Worm (Caenorhabditis elegans): ENCODE data around the gene tufm-1.

The tufm-1 gene

ce11 chrIII:2785840-2786239 is 28.9 kb downstream of the tufm-1 start, which contains the start of gene Y71H2AM.20 (continued):
- TF ChIP-seq nhr-19 (GFP tag; conservative IDR thresholded peaks at IDR 0.05), result peak; percentile 93
- peak; percentile 92 for TF ChIP-seq tbx-2 (tag; optimal IDR thresholded peaks at IDR 0.05)
- TF ChIP-seq efl-3 (GFP tag; optimal IDR thresholded peaks at IDR 0.05), result no peak
- peak in 1 of 2 experiments; percentile 93 for TF ChIP-seq mdl-1 (tag; optimal IDR thresholded peaks at IDR 0.05)
- peak; percentile 42 for TF ChIP-seq elt-2 (tag; optimal IDR thresholded peaks at IDR 0.05)
- peak; percentile 94 for TF ChIP-seq fos-1 (tag; optimal IDR thresholded peaks at IDR 0.05)
- peak; percentile 90 for TF ChIP-seq snpc-4 (tag; optimal IDR thresholded peaks at IDR 0.05)
- peak; percentile 97 for TF ChIP-seq lin-14 (GFP tag; optimal IDR thresholded peaks at IDR 0.05)
- no peak for TF ChIP-seq alr-1 (tag; optimal IDR thresholded peaks at IDR 0.05; ENCODE audit: borderline replicate concordance)
- peak; percentile 88 for TF ChIP-seq jun-1 (tag; optimal IDR thresholded peaks at IDR 0.05)
- TF ChIP-seq skn-1 (tag; optimal IDR thresholded peaks at IDR 0.05), result peak; percentile 93
- peak; percentile 86 for TF ChIP-seq ceh-8 (GFP tag; optimal IDR thresholded peaks at IDR 0.05)
- no peak for TF ChIP-seq ets-5 (GFP tag; IDR thresholded peaks at IDR 0.05)
- peak; percentile 89 to 92 (median 90) for TF ChIP-seq dpl-1 (GFP tag; optimal IDR thresholded peaks at IDR 0.05)
- peak; percentile 92 to 95 for TF ChIP-seq lin-35 (GFP tag; optimal IDR thresholded peaks at IDR 0.05)
- TF ChIP-seq mef-2 (tag; optimal IDR thresholded peaks at IDR 0.05), result peak; percentile 79
- peak; percentile 98 for TF ChIP-seq nhr-71 (tag; optimal IDR thresholded peaks at IDR 0.05)
- TF ChIP-seq sptf-1 (tag; optimal IDR thresholded peaks at IDR 0.05), result no peak
- peak; percentile 93 for TF ChIP-seq isw-1 (GFP tag; IDR thresholded peaks at IDR 0.05)
- TF ChIP-seq nhr-12 (tag; optimal IDR thresholded peaks at IDR 0.05), result no peak
- peak; percentile 95 for TF ChIP-seq rnt-1 (tag; optimal IDR thresholded peaks at IDR 0.05)
- TF ChIP-seq unc-130 (tag; optimal IDR thresholded peaks at IDR 0.05), result peak; percentile 100
- TF ChIP-seq C34B4.2 (tag; optimal IDR thresholded peaks at IDR 0.05), result no peak
- TF ChIP-seq aha-1 (tag; optimal IDR thresholded peaks at IDR 0.05), result peak; percentile 51
- TF ChIP-seq lin-13 (GFP tag; optimal IDR thresholded peaks at IDR 0.05), result peak; percentile 97
- TF ChIP-seq efl-1 (optimal IDR thresholded peaks at IDR 0.05), result peak; percentile 92 to 95
- TF ChIP-seq efl-1 (GFP tag; optimal IDR thresholded peaks at IDR 0.05 in 1 of 2), result peak; percentile 87 to 98
- peak in 1 of 2 experiments; percentile 74 for TF ChIP-seq egl-27 (tag; optimal IDR thresholded peaks at IDR 0.05)
- TF ChIP-seq C04F5.9 (tag; optimal IDR thresholded peaks at IDR 0.05), result peak; percentile 82
- no peak for TF ChIP-seq tlp-1 (tag; optimal IDR thresholded peaks at IDR 0.05)
- peak in 1 of 2 experiments; percentile 81 for TF ChIP-seq ztf-11 (tag; optimal IDR thresholded peaks at IDR 0.05)
- peak; percentile 56 for TF ChIP-seq pag-3 (tag; optimal IDR thresholded peaks at IDR 0.05; ENCODE audit: borderline replicate concordance, insufficient read depth)
- peak; percentile 61 for TF ChIP-seq lin-39 (tag; optimal IDR thresholded peaks at IDR 0.05)
- peak; percentile 99 for TF ChIP-seq C16A3.4 (tag; optimal IDR thresholded peaks at IDR 0.05)
- TF ChIP-seq hlh-4 (tag; optimal IDR thresholded peaks at IDR 0.05), result no peak

ce11 chrIII:2781833-2782232 is 32.9 kb downstream of the tufm-1 start:
- TF ChIP-seq tlp-1 (tag; optimal IDR thresholded peaks at IDR 0.05), result no peak
- TF ChIP-seq sptf-1 (tag; optimal IDR thresholded peaks at IDR 0.05), result no peak
- no peak for TF ChIP-seq unc-98 (GFP tag; IDR thresholded peaks at IDR 0.05)
- no peak for TF ChIP-seq ces-1 (GFP tag; optimal IDR thresholded peaks at IDR 0.05)
- no peak for TF ChIP-seq C04F5.9 (tag; optimal IDR thresholded peaks at IDR 0.05)
- TF ChIP-seq zag-1 (tag; optimal IDR thresholded peaks at IDR 0.05), result no peak
- no peak for TF ChIP-seq isw-1 (GFP tag; IDR thresholded peaks at IDR 0.05)
- TF ChIP-seq hlh-17 (GFP tag; optimal IDR thresholded peaks at IDR 0.05; ENCODE audit: borderline replicate concordance), result no peak

DNA sequence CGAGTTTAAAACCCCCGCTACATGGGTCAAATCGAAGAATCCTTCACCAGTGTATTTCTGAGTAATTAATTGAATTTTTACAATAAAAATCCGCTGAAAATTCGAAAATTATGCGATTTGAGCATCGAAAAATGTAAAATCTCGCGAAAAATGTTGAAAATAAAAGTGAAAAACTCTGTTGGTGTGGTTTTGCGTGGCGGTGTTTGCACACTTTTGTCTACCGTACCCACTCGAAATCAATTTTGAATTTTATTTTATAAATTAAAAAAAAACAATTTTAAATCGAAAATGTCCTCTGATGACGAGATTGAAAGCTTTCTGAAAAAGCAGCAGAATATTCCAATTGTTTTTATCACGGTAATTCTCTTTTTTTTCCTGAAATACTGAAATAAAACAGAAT is 34.0 kb downstream of the tufm-1 start, which contains the start of gene Y71H2AM.6:
Gene Y71H2AM.6 (plus strand): TSS at position 264 of the 400 bp plus-strand sequence.
- TF ChIP-seq elt-3 (tag; optimal IDR thresholded peaks at IDR 0.05), result peak in 1 of 6 experiments; percentile 4
- TF ChIP-seq fos-1 (tag; optimal IDR thresholded peaks at IDR 0.05), result peak; percentile 23
- no peak for TF ChIP-seq vab-15 (tag; optimal IDR thresholded peaks at IDR 0.05)
- peak; percentile 99 for TF ChIP-seq lsy-2 (tag; optimal IDR thresholded peaks at IDR 0.05)
- no peak for TF ChIP-seq zip-4 (GFP tag; optimal IDR thresholded peaks at IDR 0.05)
- no peak for TF ChIP-seq aha-1 (tag; optimal IDR thresholded peaks at IDR 0.05)
- no peak for TF ChIP-seq egl-13 (tag; optimal IDR thresholded peaks at IDR 0.05)
- peak; percentile 52 to 67 for TF ChIP-seq efl-1 (optimal IDR thresholded peaks at IDR 0.05)
- peak; percentile 74 to 95 for TF ChIP-seq efl-1 (GFP tag; optimal IDR thresholded peaks at IDR 0.05 in 1 of 2)
- TF ChIP-seq mab-9 (GFP tag; IDR thresholded peaks at IDR 0.05), result no peak
- no peak for TF ChIP-seq egl-27 (tag; optimal IDR thresholded peaks at IDR 0.05)
- TF ChIP-seq C04F5.9 (tag; optimal IDR thresholded peaks at IDR 0.05), result peak; percentile 36
- TF ChIP-seq ama-1 (optimal IDR thresholded peaks at IDR 0.05), result no peak
- TF ChIP-seq lin-35 (GFP tag; optimal IDR thresholded peaks at IDR 0.05), result peak; percentile 62 to 73
- TF ChIP-seq grh-1 (GFP tag; IDR thresholded peaks at IDR 0.05), result no peak
- TF ChIP-seq sox-4 (tag; optimal IDR thresholded peaks at IDR 0.05), result no peak
- TF ChIP-seq unc-86 (tag; optimal IDR thresholded peaks at IDR 0.05), result peak; percentile 35
- no peak for TF ChIP-seq unc-62 (GFP tag; optimal IDR thresholded peaks at IDR 0.05)

All from whole organism, L1 larva.